Worm (Caenorhabditis elegans): ENCODE results near the gene C15H11.1.

Gene C15H11.1

DNA sequence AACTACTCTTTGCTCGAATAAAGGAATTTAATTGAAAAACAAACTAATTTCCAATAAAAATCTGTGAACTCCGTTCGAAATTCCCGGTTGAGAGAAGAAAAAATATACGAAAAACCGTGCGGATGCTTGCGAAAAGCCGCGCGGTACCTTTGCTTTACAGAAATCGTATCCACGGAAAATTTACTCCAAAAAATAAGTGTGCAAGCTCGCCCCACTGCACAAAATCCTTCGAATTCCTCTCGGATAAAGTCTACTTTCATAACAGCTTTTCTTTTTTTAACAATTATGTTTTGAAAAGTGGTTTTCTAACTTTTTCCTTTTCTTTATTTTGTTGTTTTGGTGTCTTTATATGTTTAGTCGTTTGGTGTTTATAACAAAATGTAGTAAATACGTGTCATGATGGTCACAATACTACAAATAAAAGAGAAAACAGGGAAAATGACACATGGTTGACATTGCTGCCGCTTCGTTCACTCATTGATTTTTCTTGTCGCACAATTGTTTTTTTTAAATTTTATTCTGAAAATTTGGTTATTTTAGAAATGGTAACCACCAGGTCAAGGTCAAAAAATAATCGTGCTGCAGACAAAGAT lies 46.3 kb upstream of the C15H11.1 start, which contains the start of gene cept-2 (continued):
- peak; percentile 59 for TF ChIP-seq unc-86 (tag; optimal IDR thresholded peaks at IDR 0.05)
- TF ChIP-seq npax-4 (tag; optimal IDR thresholded peaks at IDR 0.05): no peak
- peak; percentile 21 for TF ChIP-seq K09A11.1 (tag; optimal IDR thresholded peaks at IDR 0.05; ENCODE audit: insufficient read depth)
- TF ChIP-seq rnt-1 (tag; optimal IDR thresholded peaks at IDR 0.05): peak; percentile 84
- no peak for TF ChIP-seq ttx-3 (tag; optimal IDR thresholded peaks at IDR 0.05)
- peak; percentile 57 for TF ChIP-seq ahr-1 (tag; optimal IDR thresholded peaks at IDR 0.05)
- no peak for TF ChIP-seq ceh-6 (GFP tag; optimal IDR thresholded peaks at IDR 0.05)
- TF ChIP-seq pha-2 (tag; optimal IDR thresholded peaks at IDR 0.05): no peak
- TF ChIP-seq pag-3 (tag; optimal IDR thresholded peaks at IDR 0.05; ENCODE audit: borderline replicate concordance): no peak
- TF ChIP-seq ceh-19 (GFP tag; optimal IDR thresholded peaks at IDR 0.05): no peak
- no peak for TF ChIP-seq pat-9 (tag; optimal IDR thresholded peaks at IDR 0.05)
- TF ChIP-seq mec-3 (tag; optimal IDR thresholded peaks at IDR 0.05; ENCODE audit: borderline replicate concordance): no peak
- no peak for TF ChIP-seq ceh-45 (GFP tag; IDR thresholded peaks at IDR 0.05)
- peak; percentile 57 for TF ChIP-seq ztf-16 (tag; optimal IDR thresholded peaks at IDR 0.05)
- peak; percentile 46 for TF ChIP-seq ets-4 (tag; optimal IDR thresholded peaks at IDR 0.05)
- TF ChIP-seq elt-4 (tag; optimal IDR thresholded peaks at IDR 0.05): no peak
- peak; percentile 91 for TF ChIP-seq ref-2 (tag; optimal IDR thresholded peaks at IDR 0.05)
- TF ChIP-seq sox-4 (tag; optimal IDR thresholded peaks at IDR 0.05): no peak
- TF ChIP-seq ceh-2 (tag; optimal IDR thresholded peaks at IDR 0.05): peak; percentile 55
- TF ChIP-seq elt-2 (tag; optimal IDR thresholded peaks at IDR 0.05): no peak

ce11 chrV:14350498-14350897 lies 43.1 kb upstream of the C15H11.1 start:
- TF ChIP-seq ceh-18 (tag; optimal IDR thresholded peaks at IDR 0.05) (no peak), fkh-6 (tag; optimal IDR thresholded peaks at IDR 0.05) (no peak), hlh-15 (tag; optimal IDR thresholded peaks at IDR 0.05) (no peak), nfya-1 (tag; optimal IDR thresholded peaks at IDR 0.05) (no peak), pat-9 (tag; optimal IDR thresholded peaks at IDR 0.05) (no peak), ztf-16 (tag; optimal IDR thresholded peaks at IDR 0.05) (no peak), ceh-14 (tag; optimal IDR thresholded peaks at IDR 0.05) (no peak)

DNA sequence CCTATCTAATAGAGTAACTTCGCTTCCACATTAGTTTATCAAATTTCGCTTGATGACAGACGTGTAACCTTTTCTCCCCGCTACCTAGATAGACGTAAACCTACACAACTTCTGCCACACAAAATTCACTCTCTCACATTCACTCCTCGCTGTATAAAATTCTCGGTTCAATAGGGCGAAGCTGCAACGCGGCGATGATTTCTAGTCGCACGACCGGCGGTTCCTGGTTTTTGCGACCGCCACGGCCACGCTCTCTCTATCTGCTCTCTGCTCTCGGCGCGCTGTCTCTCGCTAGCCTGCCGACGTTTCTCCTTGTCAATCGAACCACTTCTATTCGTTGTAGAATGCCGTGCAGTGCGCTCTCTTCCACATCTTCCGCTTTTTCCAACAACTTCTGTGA lies 42.7 kb upstream of the C15H11.1 start:
- TF ChIP-seq ttx-3 (tag; optimal IDR thresholded peaks at IDR 0.05) (no peak), ceh-18 (tag; optimal IDR thresholded peaks at IDR 0.05) (peak; percentile 79), ceh-9 (tag; optimal IDR thresholded peaks at IDR 0.05) (no peak), hlh-8 (tag; optimal IDR thresholded peaks at IDR 0.05) (peak; percentile 11), unc-42 (tag; optimal IDR thresholded peaks at IDR 0.05) (peak; percentile 72), syd-9 (tag; optimal IDR thresholded peaks at IDR 0.05) (peak; percentile 24), ets-4 (tag; optimal IDR thresholded peaks at IDR 0.05) (peak; percentile 38), ceh-31 (tag; optimal IDR thresholded peaks at IDR 0.05) (peak; percentile 78), fkh-6 (tag; optimal IDR thresholded peaks at IDR 0.05) (peak; percentile 53), hlh-15 (tag; optimal IDR thresholded peaks at IDR 0.05) (no peak), T23F11.4 (GFP tag; optimal IDR thresholded peaks at IDR 0.05) (no peak), ceh-19 (GFP tag; optimal IDR thresholded peaks at IDR 0.05) (no peak), npax-4 (tag; optimal IDR thresholded peaks at IDR 0.05) (no peak), unc-55 (GFP tag; optimal IDR thresholded peaks at IDR 0.05) (no peak), pat-9 (tag; optimal IDR thresholded peaks at IDR 0.05) (no peak), tbx-7 (tag; optimal IDR thresholded peaks at IDR 0.05) (no peak), tbx-2 (tag; optimal IDR thresholded peaks at IDR 0.05) (peak; percentile 75), pha-4 (tag; optimal IDR thresholded peaks at IDR 0.05) (no peak), madf-2 (tag; optimal IDR thresholded peaks at IDR 0.05) (peak; percentile 0), lim-6 (tag; optimal IDR thresholded peaks at IDR 0.05) (no peak), ceh-14 (tag; optimal IDR thresholded peaks at IDR 0.05) (peak; percentile 55), C38D4.7 (GFP tag; optimal IDR thresholded peaks at IDR 0.05) (no peak), sdc-2 (tag; optimal IDR thresholded peaks at IDR 0.05) (peak; percentile 3), rnt-1 (tag; optimal IDR thresholded peaks at IDR 0.05) (peak; percentile 60), dmd-4 (tag; optimal IDR thresholded peaks at IDR 0.05; ENCODE audit: borderline replicate concordance) (no peak), Y22D7AL.16 (tag; optimal IDR thresholded peaks at IDR 0.05) (no peak), fkh-10 (GFP tag; optimal IDR thresholded peaks at IDR 0.05) (peak; percentile 14), dve-1 (tag; optimal IDR thresholded peaks at IDR 0.05) (peak; percentile 22), ceh-34 (tag; optimal IDR thresholded peaks at IDR 0.05) (peak; percentile 43), pros-1 (tag; optimal IDR thresholded peaks at IDR 0.05) (peak; percentile 58), F13H6.1 (tag; optimal IDR thresholded peaks at IDR 0.05) (peak; percentile 3), che-1 (tag; optimal IDR thresholded peaks at IDR 0.05) (no peak), nfya-1 (tag; optimal IDR thresholded peaks at IDR 0.05) (peak; percentile 62), mec-3 (tag; optimal IDR thresholded peaks at IDR 0.05; ENCODE audit: borderline replicate concordance) (no peak)
